Fruit fly (Drosophila melanogaster) whole organism, prepupa: ENCODE data around the gene knk.

ENCODE experiments used
- Blimp-1 ChIP-seq: fragments of 200-800 bp; sonication (Bioruptor generic); optimal IDR thresholded peaks from 3 replicates; lab custom pipeline; 2017; ENCODE audit warnings: missing biosample characterization, missing genetic modification characterization, mild to moderate bottlenecking, moderate library complexity, missing genetic modification reagents
- CG11902 ChIP-seq: fragments of 200-800 bp; sonication (Bioruptor generic); optimal IDR thresholded peaks from 3 replicates; lab custom pipeline; 2016; ENCODE audit warnings: missing biosample characterization, missing genetic modification characterization
- CG15336 ChIP-seq: fragments of 200-800 bp; sonication (Bioruptor generic); IDR thresholded peaks from 2 replicates; pipeline ENCODE4 v1.3.6; 2022; ENCODE audit warnings: missing biosample characterization, missing genetic modification characterization
- CG1621 ChIP-seq: fragments of 200-800 bp; sonication (Bioruptor generic); optimal IDR thresholded peaks from 3 replicates; lab custom pipeline; 2018; ENCODE audit warnings: missing biosample characterization, mild to moderate bottlenecking, missing genetic modification characterization
- CG16779 ChIP-seq: fragments of 200-800 bp; sonication (Bioruptor generic); optimal IDR thresholded peaks from 3 replicates; lab custom pipeline; 2017; ENCODE audit warnings: missing biosample characterization, mild to moderate bottlenecking, missing genetic modification characterization
- CG3032 ChIP-seq: fragments of 200-800 bp; optimal IDR thresholded peaks from 2 replicates; lab custom pipeline; 2019; ENCODE audit warnings: missing biosample characterization, mild to moderate bottlenecking, missing genetic modification characterization, moderate library complexity
- CG31627 ChIP-seq: fragments of 200-800 bp; sonication (Bioruptor generic); optimal IDR thresholded peaks from 3 replicates; lab custom pipeline; 2016; ENCODE audit warnings: missing biosample characterization, missing genetic modification characterization
- CG32006 ChIP-seq: fragments of 200-800 bp; sonication (Bioruptor generic); optimal IDR thresholded peaks from 3 replicates; lab custom pipeline; 2017; ENCODE audit warnings: missing biosample characterization, mild to moderate bottlenecking, missing genetic modification characterization
- CG3919 ChIP-seq: fragments of 200-800 bp; sonication (Bioruptor generic); optimal IDR thresholded peaks from 3 replicates; lab custom pipeline; 2016; ENCODE audit warnings: missing biosample characterization, missing genetic modification characterization
- CG4318 ChIP-seq: fragments of 200-800 bp; sonication (Bioruptor generic); optimal IDR thresholded peaks from 3 replicates; lab custom pipeline; 2017; ENCODE audit warnings: missing biosample characterization, mild to moderate bottlenecking, missing genetic modification characterization
- CG6163 ChIP-seq: fragments of 200-800 bp; sonication (Bioruptor generic); IDR thresholded peaks from 3 replicates; pipeline ENCODE4 v1.3.6; 2022; ENCODE audit warnings: missing biosample characterization, missing genetic modification characterization
- CG6808 ChIP-seq: fragments of 200-800 bp; sonication (Bioruptor generic); optimal IDR thresholded peaks from 3 replicates; lab custom pipeline; 2017; ENCODE audit warnings: missing biosample characterization, missing genetic modification characterization, mild to moderate bottlenecking, moderate library complexity, missing genetic modification reagents
- CG6854 ChIP-seq: fragments of 200-800 bp; sonication (Bioruptor generic); optimal IDR thresholded peaks from 2 replicates; lab custom pipeline; 2017; ENCODE audit warnings: missing biosample characterization, mild to moderate bottlenecking, missing genetic modification characterization
- CG7368 ChIP-seq: fragments of 200-800 bp; sonication (Bioruptor generic); optimal IDR thresholded peaks from 3 replicates; lab custom pipeline; 2016; ENCODE audit warnings: missing biosample characterization, missing genetic modification characterization
- CG8119 ChIP-seq: fragments of 200-800 bp; sonication (Bioruptor generic); IDR thresholded peaks from 3 replicates; pipeline ENCODE4 v1.3.6; 2022; ENCODE audit warnings: missing biosample characterization, missing genetic modification characterization
- CG8319 ChIP-seq: fragments of 200-800 bp; sonication (Bioruptor generic); optimal IDR thresholded peaks from 3 replicates; lab custom pipeline; 2016; ENCODE audit warnings: missing biosample characterization, missing genetic modification characterization
- CG8632 ChIP-seq: fragments of 200-800 bp; sonication (Bioruptor generic); optimal IDR thresholded peaks from 3 replicates; lab custom pipeline; 2016; ENCODE audit warnings: missing biosample characterization, missing genetic modification characterization
- CG9139 ChIP-seq: fragments of 200-800 bp; sonication (Bioruptor generic); optimal IDR thresholded peaks from 3 replicates; lab custom pipeline; 2017; ENCODE audit warnings: missing biosample characterization, mild to moderate bottlenecking, missing genetic modification characterization
- Eip75B ChIP-seq: fragments of 200-800 bp; sonication (Bioruptor generic); optimal IDR thresholded peaks from 3 replicates; lab custom pipeline; 2016; ENCODE audit warnings: missing biosample characterization, missing genetic modification characterization
- Eip78C ChIP-seq: fragments of 200-800 bp; sonication (Bioruptor generic); peaks from one replicate; lab custom pipeline; 2016; ENCODE audit warnings: missing biosample characterization, missing genetic modification characterization
- Eip93F ChIP-seq: fragments of 200-800 bp; sonication (Bioruptor generic); optimal IDR thresholded peaks from 2 replicates; lab custom pipeline; 2016; ENCODE audit warnings: missing biosample characterization, mild to moderate bottlenecking, missing genetic modification characterization
- Ets21C ChIP-seq: fragments of 200-800 bp; sonication (Bioruptor generic); optimal IDR thresholded peaks from 3 replicates; lab custom pipeline; 2016; ENCODE audit warnings: missing biosample characterization, missing genetic modification characterization
- Ets96B ChIP-seq: fragments of 200-800 bp; optimal IDR thresholded peaks from 2 replicates; lab custom pipeline; 2019; ENCODE audit warnings: missing biosample characterization, mild to moderate bottlenecking, missing genetic modification characterization, moderate library complexity
- Gug ChIP-seq: fragments of 200-800 bp; sonication (Bioruptor generic); IDR thresholded peaks from 2 replicates; pipeline ENCODE4 v1.3.6; 2022; ENCODE audit warnings: missing biosample characterization, missing genetic modification characterization
- Hr38 ChIP-seq: sonication (Bioruptor generic); optimal IDR thresholded peaks from 2 replicates; lab custom pipeline; 2016; ENCODE audit warnings: missing biosample characterization, missing genetic modification characterization
- Hr39 ChIP-seq: fragments of 200-800 bp; sonication (Bioruptor generic); optimal IDR thresholded peaks from 2 replicates; lab custom pipeline; 2016; ENCODE audit warnings: missing biosample characterization, missing genetic modification characterization
- Hr4 ChIP-seq: fragments of 200-800 bp; sonication (Bioruptor generic); optimal IDR thresholded peaks from 3 replicates; lab custom pipeline; 2016; ENCODE audit warnings: missing biosample characterization, missing genetic modification characterization
- Lpt ChIP-seq: fragments of 200-800 bp; sonication (Bioruptor generic); optimal IDR thresholded peaks from 3 replicates; lab custom pipeline; 2016; ENCODE audit warnings: missing biosample characterization, missing genetic modification characterization
- Met ChIP-seq: fragments of 200-800 bp; sonication (Bioruptor generic); optimal IDR thresholded peaks from 3 replicates; lab custom pipeline; 2016; ENCODE audit warnings: missing biosample characterization, missing genetic modification characterization
- Sox102F ChIP-seq: fragments of 200-800 bp; sonication (Bioruptor generic); optimal IDR thresholded peaks from 2 replicates; lab custom pipeline; 2016; ENCODE audit warnings: missing biosample characterization, mild to moderate bottlenecking, missing genetic modification characterization
- Sox14 ChIP-seq: fragments of 200-800 bp; sonication (Bioruptor generic); optimal IDR thresholded peaks from 3 replicates; lab custom pipeline; 2016; ENCODE audit warnings: missing biosample characterization, missing genetic modification characterization
- Sox15 ChIP-seq: fragments of 200-800 bp; sonication (Bioruptor generic); optimal IDR thresholded peaks from 3 replicates; lab custom pipeline; 2016; ENCODE audit warnings: missing biosample characterization, missing genetic modification characterization
- achi ChIP-seq: fragments of 200-800 bp; sonication (Bioruptor generic); optimal IDR thresholded peaks from 3 replicates; lab custom pipeline; 2016; ENCODE audit warnings: missing biosample characterization, missing genetic modification characterization
- acj6 ChIP-seq: fragments of 200-800 bp; sonication (Bioruptor generic); optimal IDR thresholded peaks from 3 replicates; lab custom pipeline; 2016; ENCODE audit warnings: missing biosample characterization, missing genetic modification characterization
- cyc ChIP-seq: fragments of 200-800 bp; sonication (Bioruptor generic); optimal IDR thresholded peaks from 3 replicates; lab custom pipeline; 2016; ENCODE audit warnings: missing biosample characterization, missing genetic modification characterization
- dac ChIP-seq: fragments of 200-800 bp; sonication (Bioruptor generic); optimal IDR thresholded peaks from 2 replicates; lab custom pipeline; 2017; ENCODE audit warnings: missing biosample characterization, mild to moderate bottlenecking, missing genetic modification characterization
- dsx ChIP-seq: fragments of 200-800 bp; optimal IDR thresholded peaks from 3 replicates; lab custom pipeline; 2019; ENCODE audit warnings: missing biosample characterization, mild to moderate bottlenecking, missing genetic modification characterization, moderate library complexity; ENCODE audit not compliant: poor library complexity, severe bottlenecking
- fkh ChIP-seq: fragments of 200-800 bp; sonication (Bioruptor generic); optimal IDR thresholded peaks from 3 replicates; lab custom pipeline; 2017; ENCODE audit warnings: missing biosample characterization, mild to moderate bottlenecking, missing genetic modification characterization, moderate library complexity
- lz ChIP-seq: fragments of 200-800 bp; sonication (Bioruptor generic); optimal IDR thresholded peaks from 3 replicates; lab custom pipeline; 2016; ENCODE audit warnings: missing biosample characterization, missing genetic modification characterization
- net ChIP-seq: fragments of 200-800 bp; sonication (Bioruptor generic); optimal IDR thresholded peaks from 3 replicates; lab custom pipeline; 2016; ENCODE audit warnings: missing biosample characterization, missing genetic modification characterization
- salr ChIP-seq, 2 experiments: fragments of 200-800 bp; sonication (Bioruptor generic); optimal IDR thresholded peaks; 3 replicates each; lab custom pipeline; 2016 to 2018; ENCODE audit warnings: missing biosample characterization in 2 of 2, missing genetic modification characterization in 2 of 2, mild to moderate bottlenecking in 1 of 2
- spab ChIP-seq: fragments of 200-800 bp; sonication (Bioruptor generic); optimal IDR thresholded peaks from 2 replicates; lab custom pipeline; 2017; ENCODE audit warnings: missing biosample characterization, mild to moderate bottlenecking, missing genetic modification characterization, missing genetic modification reagents
- ss ChIP-seq, 2 experiments: fragments of 200-800 bp; sonication (Bioruptor generic); optimal IDR thresholded peaks; 2 replicates in 1 of 2; 3 replicates in 1 of 2; lab custom pipeline; 2017 to 2018; ENCODE audit warnings: mild to moderate bottlenecking in 2 of 2, missing biosample characterization in 2 of 2, missing genetic modification characterization in 2 of 2, moderate library complexity in 1 of 2
- svp ChIP-seq: fragments of 200-800 bp; sonication (Bioruptor generic); peaks from one replicate; lab custom pipeline; 2016; ENCODE audit warnings: missing biosample characterization, missing genetic modification characterization
- topi ChIP-seq: fragments of 200-800 bp; sonication (Bioruptor generic); optimal IDR thresholded peaks from 3 replicates; lab custom pipeline; 2016; ENCODE audit warnings: missing biosample characterization, missing genetic modification characterization
- vri ChIP-seq: fragments of 200-800 bp; sonication (Bioruptor generic); optimal IDR thresholded peaks from 3 replicates; lab custom pipeline; 2016; ENCODE audit warnings: missing biosample characterization, mild to moderate bottlenecking, missing genetic modification characterization

The knk gene

dm6 chr3R:10091513-10091912 is 34.0 kb downstream of the knk start:
- no peak for TF ChIP-seq Eip75B (GFP tag; lab: Kevin White, UChicago)
- no peak for TF ChIP-seq CG11902 (GFP tag; lab: Kevin White, UChicago)
- TF ChIP-seq ss (GFP tag; optimal IDR thresholded peaks at IDR 0.05; lab: Kevin White, UChicago), result no peak
- no peak for TF ChIP-seq Gug (GFP tag; lab: Robert Waterston, UW)
- TF ChIP-seq Eip93F (GFP tag; lab: Kevin White, UChicago), result no peak
- TF ChIP-seq Blimp-1 (GFP tag; lab: Kevin White, UChicago), result no peak
- TF ChIP-seq CG6163 (GFP tag; lab: Robert Waterston, UW), result no peak
- TF ChIP-seq Hr38 (GFP tag; lab: Kevin White, UChicago), result no peak
- TF ChIP-seq Hr4, result no peak
- no peak for TF ChIP-seq CG31627 (GFP tag; lab: Kevin White, UChicago)
- TF ChIP-seq CG1621 (tag; lab: Kevin White, UChicago), result no peak
- no peak for TF ChIP-seq acj6 (GFP tag; lab: Kevin White, UChicago)
- TF ChIP-seq Sox14 (GFP tag; lab: Kevin White, UChicago), result no peak
- TF ChIP-seq achi, result no peak

DNA sequence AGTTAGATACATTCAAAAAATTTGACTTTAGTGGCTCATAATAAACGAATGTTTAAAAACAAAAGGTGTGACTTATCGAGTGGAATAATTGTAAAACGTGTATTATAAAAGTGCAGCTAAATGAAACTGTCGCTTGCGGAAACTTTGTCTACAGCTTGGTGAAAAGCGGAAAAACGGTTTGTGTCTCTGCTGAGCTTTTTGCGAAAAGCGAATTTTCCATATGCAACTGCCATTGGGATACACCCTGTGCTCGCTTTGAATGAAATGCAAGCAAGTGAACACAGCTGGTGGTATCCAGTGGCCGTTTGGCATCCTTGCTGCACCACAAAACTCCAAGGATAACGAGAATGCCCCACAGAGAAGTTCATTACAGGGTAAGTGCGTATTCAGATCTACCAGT is 34.6 kb downstream of the knk start:
- TF ChIP-seq Hr4 (no peak), Sox15 (GFP tag; lab: Kevin White, UChicago) (no peak), Met (GFP tag; lab: Kevin White, UChicago) (no peak), CG32006 (GFP tag; lab: Kevin White, UChicago) (no peak), Sox14 (GFP tag; lab: Kevin White, UChicago) (no peak), lz (GFP tag; lab: Kevin White, UChicago) (no peak), achi (no peak), CG16779 (no peak), CG1621 (tag; lab: Kevin White, UChicago) (no peak), Eip78C (GFP tag; lab: Kevin White, UChicago) (no peak), CG8632 (GFP tag; lab: Kevin White, UChicago) (no peak)

dm6 chr3R:10089171-10089664 is 36.2 kb downstream of the knk start:
- TF ChIP-seq Ets21C (GFP tag; lab: Kevin White, UChicago), result no peak
- TF ChIP-seq CG8119, result no peak; the same call in 1 of the 3 replicates
- TF ChIP-seq Ets96B, result no peak
- TF ChIP-seq CG31627 (GFP tag; lab: Kevin White, UChicago), result no peak
- peak; percentile 44; the same call in 1 of the 2 replicates for TF ChIP-seq CG15336 (GFP tag; lab: Robert Waterston, UW)
- TF ChIP-seq Sox102F (GFP tag; lab: Kevin White, UChicago), result peak; percentile 14
- TF ChIP-seq cyc (GFP tag; lab: Kevin White, UChicago), result no peak
- TF ChIP-seq CG3032 (tag; lab: Kevin White, UChicago), result no peak
- TF ChIP-seq CG3919 (GFP tag; lab: Kevin White, UChicago), result no peak
- no peak for TF ChIP-seq CG8319 (GFP tag; lab: Kevin White, UChicago)
- no peak for TF ChIP-seq CG11902 (GFP tag; lab: Kevin White, UChicago)
- peak; percentile 75 for TF ChIP-seq Blimp-1 (GFP tag; lab: Kevin White, UChicago)
- no peak for TF ChIP-seq spab (GFP tag; lab: Kevin White, UChicago)
- TF ChIP-seq CG16779, result peak; percentile 33
- TF ChIP-seq net (GFP tag; lab: Kevin White, UChicago), result no peak
- TF ChIP-seq CG6808 (GFP tag; lab: Kevin White, UChicago), result no peak
- no peak for TF ChIP-seq CG9139 (GFP tag; lab: Kevin White, UChicago)
- TF ChIP-seq Lpt (GFP tag; lab: Kevin White, UChicago), result peak; percentile 2
- no peak for TF ChIP-seq topi (GFP tag; lab: Kevin White, UChicago)
- no peak for TF ChIP-seq dac (GFP tag; lab: Kevin White, UChicago)
- no peak for TF ChIP-seq CG4318 (GFP tag; lab: Kevin White, UChicago)
- peak; percentile 55 for TF ChIP-seq CG6163 (GFP tag; lab: Robert Waterston, UW)
- TF ChIP-seq fkh (GFP tag; lab: Kevin White, UChicago), result no peak
- TF ChIP-seq Met (GFP tag; lab: Kevin White, UChicago), result no peak
- TF ChIP-seq Eip78C (GFP tag; lab: Kevin White, UChicago), result peak; percentile 38
- no peak for TF ChIP-seq salr (GFP tag; optimal IDR thresholded peaks at IDR 0.05; lab: Kevin White, UChicago)
- peak; percentile 82 for TF ChIP-seq vri (GFP tag; lab: Kevin White, UChicago)
- no peak for TF ChIP-seq lz (GFP tag; lab: Kevin White, UChicago)
- TF ChIP-seq Hr39 (GFP tag; lab: Kevin White, UChicago), result no peak
- peak; percentile 36 for TF ChIP-seq Eip75B (GFP tag; lab: Kevin White, UChicago)
- peak; percentile 55 for TF ChIP-seq Sox14 (GFP tag; lab: Kevin White, UChicago)
- peak; percentile 55 for TF ChIP-seq Eip93F (GFP tag; lab: Kevin White, UChicago)
- TF ChIP-seq svp (GFP tag; lab: Kevin White, UChicago), result peak; percentile 39
- TF ChIP-seq CG7368, result peak; percentile 6
- TF ChIP-seq CG6854, result peak; percentile 47
- no peak for TF ChIP-seq Hr4
- TF ChIP-seq dsx, result peak; percentile 27
